Fruit fly (Drosophila melanogaster): Measurements from ENCODE around the gene CG18493.

Gene CG18493

DNA sequence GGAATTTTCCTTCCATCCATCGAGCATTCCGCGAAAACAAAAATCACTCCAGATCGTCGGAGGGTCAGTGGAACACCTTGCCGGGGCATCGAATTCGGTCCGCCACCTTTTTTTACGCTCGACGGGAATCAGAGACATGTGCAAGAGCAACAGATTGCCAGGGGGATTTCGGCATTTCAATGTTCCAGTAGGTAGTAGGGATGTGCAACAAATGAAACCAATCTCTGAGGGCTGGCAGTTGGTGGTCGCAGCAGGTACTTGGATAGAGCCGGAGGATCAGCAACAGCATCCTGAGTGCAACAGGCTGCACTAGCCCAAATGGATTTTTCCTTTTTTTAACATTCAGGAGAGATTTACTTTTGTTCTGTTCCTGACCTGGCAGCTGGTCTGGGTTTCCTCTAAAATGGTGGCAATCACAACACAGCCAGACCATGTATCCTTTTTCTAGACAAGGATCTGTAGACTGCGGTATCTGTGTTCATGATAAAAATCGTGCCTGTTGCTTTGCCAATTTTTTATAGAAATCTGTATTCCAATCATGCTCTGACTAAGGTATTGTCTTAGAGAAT is 39.6 kb upstream of the CG18493 start:
- TF ChIP-seq CG9705 (GFP tag; optimal IDR thresholded peaks at IDR 0.05), result no peak
- no peak for TF ChIP-seq dmrt93B (GFP tag; optimal IDR thresholded peaks at IDR 0.05)
- TF ChIP-seq Abd-B (GFP tag; optimal IDR thresholded peaks at IDR 0.05), result no peak
- no peak for TF ChIP-seq tai (GFP tag; optimal IDR thresholded peaks at IDR 0.05)

DNA sequence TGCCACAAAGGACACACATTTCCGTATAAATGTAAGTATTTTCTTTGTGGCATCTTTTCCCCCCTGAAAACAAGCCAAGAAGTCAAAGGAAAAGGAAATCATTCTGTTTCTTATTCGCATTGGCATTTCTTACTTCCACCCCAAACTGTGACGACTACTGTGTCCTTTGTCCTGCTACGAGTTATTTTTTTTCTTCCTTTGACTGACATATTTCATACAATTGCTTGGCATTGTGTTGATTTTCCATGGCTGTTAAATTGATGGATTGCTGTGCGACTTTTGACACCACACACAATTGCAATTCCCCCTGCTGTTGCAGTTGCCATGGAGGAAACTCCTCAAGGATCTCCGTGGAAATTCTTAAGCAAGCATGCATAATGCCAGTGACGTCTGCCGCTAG is 37.9 kb upstream of the CG18493 start:
- TF ChIP-seq ey (GFP tag; optimal IDR thresholded peaks at IDR 0.05), result no peak
- no peak for TF ChIP-seq Mio (GFP tag; optimal IDR thresholded peaks at IDR 0.05)
- no peak for TF ChIP-seq jim (GFP tag; optimal IDR thresholded peaks at IDR 0.05)
- TF ChIP-seq br (GFP tag; optimal IDR thresholded peaks at IDR 0.05), result no peak
- TF ChIP-seq Abd-B (GFP tag; optimal IDR thresholded peaks at IDR 0.05), result no peak

DNA sequence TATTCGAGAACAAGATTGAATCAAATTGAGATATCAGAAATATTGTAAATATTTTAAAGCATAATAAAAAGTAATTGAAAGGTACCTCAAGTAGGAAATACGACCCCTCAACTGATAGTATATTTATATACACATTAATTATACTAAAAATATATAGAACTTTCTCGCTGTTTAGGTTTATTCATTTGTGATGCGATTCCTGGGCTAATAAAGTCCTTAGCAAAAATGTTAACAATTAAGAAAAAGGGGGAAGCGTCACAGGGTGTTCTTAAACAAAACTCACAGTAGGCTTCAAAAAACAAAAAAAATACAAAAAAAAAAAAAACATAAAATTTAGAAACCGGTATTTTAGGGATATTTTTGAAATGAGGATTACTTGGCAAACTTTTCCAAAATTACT is 36.3 kb upstream of the CG18493 start, which contains the start of gene CG43203:
TSS of gene CG43203 (plus strand) at position 301 of the 400 bp plus-strand sequence.
- TF ChIP-seq dl (GFP tag; optimal IDR thresholded peaks at IDR 0.05; ENCODE audit: insufficient read depth in 1 of 2, partially characterized antibody in 2 of 2) (no peak), psq (GFP tag; optimal IDR thresholded peaks at IDR 0.05) (no peak), sv (GFP tag; optimal IDR thresholded peaks at IDR 0.05) (no peak), ey (GFP tag; optimal IDR thresholded peaks at IDR 0.05) (no peak), usp (GFP tag; optimal IDR thresholded peaks at IDR 0.05) (no peak), Vsx2 (GFP tag; optimal IDR thresholded peaks at IDR 0.05; ENCODE audit: partially characterized antibody) (no peak), Mio (GFP tag; optimal IDR thresholded peaks at IDR 0.05) (no peak), tai (GFP tag; optimal IDR thresholded peaks at IDR 0.05) (no peak), Abd-B (GFP tag; optimal IDR thresholded peaks at IDR 0.05) (no peak), Hr78 (GFP tag; optimal IDR thresholded peaks at IDR 0.05) (no peak), Dif (GFP tag; optimal IDR thresholded peaks at IDR 0.05; ENCODE audit: partially characterized antibody) (no peak), woc (GFP tag; optimal IDR thresholded peaks at IDR 0.05) (no peak), brk (GFP tag; optimal IDR thresholded peaks at IDR 0.05) (no peak), lola (GFP tag; optimal IDR thresholded peaks at IDR 0.05) (no peak), Hr83 (GFP tag; optimal IDR thresholded peaks at IDR 0.05; ENCODE audit: poor library complexity, severe bottlenecking) (no peak)

DNA sequence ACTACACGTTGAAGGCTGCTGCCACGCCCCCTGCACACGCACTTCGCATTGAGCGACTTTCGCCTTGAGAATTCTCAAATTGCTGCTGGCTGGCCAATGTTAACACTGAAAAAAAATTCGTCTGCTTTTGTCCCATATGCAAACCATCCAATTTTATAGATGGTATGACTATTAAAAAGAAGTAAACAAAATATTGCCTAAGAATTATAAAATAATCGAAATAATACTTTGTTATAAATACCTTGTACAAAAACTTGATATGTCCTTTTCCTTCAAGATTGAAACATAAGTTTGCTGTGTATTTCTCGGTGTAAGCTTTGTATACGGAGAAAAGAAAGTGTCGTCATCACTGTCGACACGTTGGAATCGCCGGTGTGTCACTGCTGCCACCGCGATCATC is 27.2 kb upstream of the CG18493 start:
- TF ChIP-seq N (GFP tag; optimal IDR thresholded peaks at IDR 0.05), result no peak
- TF ChIP-seq foxo (GFP tag; optimal IDR thresholded peaks at IDR 0.05), result peak in 1 of 2 experiments; percentile 29

DNA sequence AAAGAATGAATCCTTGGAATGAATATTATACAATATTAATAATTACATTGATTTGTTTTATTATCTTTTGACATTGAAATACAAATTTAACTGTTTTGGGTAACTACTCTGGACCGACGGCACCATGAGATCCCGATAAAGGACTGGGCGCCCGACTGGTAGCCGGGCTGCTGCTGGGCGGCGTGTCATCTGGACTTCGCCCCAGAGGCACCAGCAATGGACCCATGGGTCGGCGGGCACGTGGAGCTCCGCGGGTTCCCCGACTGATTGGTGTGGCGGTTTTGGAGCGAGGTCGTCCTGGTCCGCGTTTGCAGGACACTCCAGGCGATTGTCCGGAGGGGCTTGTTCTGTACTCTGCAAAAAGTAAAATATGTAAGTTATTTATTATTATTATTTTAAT is 21.0 kb upstream of the CG18493 start:
- no peak for TF ChIP-seq Sp1 (GFP tag; optimal IDR thresholded peaks at IDR 0.05)
- TF ChIP-seq psq (GFP tag; optimal IDR thresholded peaks at IDR 0.05), result no peak
- TF ChIP-seq CG9705 (GFP tag; optimal IDR thresholded peaks at IDR 0.05), result no peak
- no peak for TF ChIP-seq Jra (GFP tag; optimal IDR thresholded peaks at IDR 0.05)
- no peak for TF ChIP-seq Hr83 (GFP tag; optimal IDR thresholded peaks at IDR 0.05; ENCODE audit: poor library complexity, severe bottlenecking)
- no peak for TF ChIP-seq GATAd (GFP tag; optimal IDR thresholded peaks at IDR 0.05)
- TF ChIP-seq CG32264 (GFP tag; optimal IDR thresholded peaks at IDR 0.05), result no peak
- no peak for TF ChIP-seq N (GFP tag; optimal IDR thresholded peaks at IDR 0.05)
- TF ChIP-seq Hnf4 (GFP tag; optimal IDR thresholded peaks at IDR 0.05), result no peak
- no peak for TF ChIP-seq woc (GFP tag; optimal IDR thresholded peaks at IDR 0.05)
- TF ChIP-seq jim (GFP tag; optimal IDR thresholded peaks at IDR 0.05), result no peak
- no peak for TF ChIP-seq Myc (optimal IDR thresholded peaks at IDR 0.05)
- TF ChIP-seq Hr78 (GFP tag; optimal IDR thresholded peaks at IDR 0.05), result no peak
- TF ChIP-seq Mio (GFP tag; optimal IDR thresholded peaks at IDR 0.05), result no peak
- TF ChIP-seq brk (GFP tag; optimal IDR thresholded peaks at IDR 0.05), result no peak
- no peak for TF ChIP-seq dsf (GFP tag; optimal IDR thresholded peaks at IDR 0.05; ENCODE audit: borderline replicate concordance)
- TF ChIP-seq h (GFP tag; optimal IDR thresholded peaks at IDR 0.05), result no peak

DNA sequence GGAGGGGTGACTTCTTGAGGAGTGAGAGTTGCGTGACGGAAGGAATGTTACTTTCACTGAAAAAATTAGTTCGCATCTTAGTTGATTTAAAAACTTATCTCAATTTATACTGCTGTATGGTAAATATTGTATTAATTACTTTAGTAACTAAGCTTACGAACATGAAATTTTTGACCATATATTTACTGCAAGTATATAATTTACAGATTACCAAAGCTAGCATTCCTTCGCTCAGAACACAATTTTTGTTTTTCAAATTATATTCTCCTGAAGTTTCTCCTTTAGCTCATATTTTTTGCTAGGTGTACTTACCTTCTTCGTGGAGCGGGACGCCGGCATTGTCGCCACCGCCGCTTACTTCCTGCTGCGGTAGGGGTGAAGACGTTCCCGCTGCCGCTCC is 19.4 kb upstream of the CG18493 start:
- TF ChIP-seq CG9705 (GFP tag; optimal IDR thresholded peaks at IDR 0.05), result no peak
- TF ChIP-seq OdsH (GFP tag; optimal IDR thresholded peaks at IDR 0.05), result no peak
- TF ChIP-seq Rel (GFP tag; optimal IDR thresholded peaks at IDR 0.05), result no peak
- TF ChIP-seq Rel (tag; optimal IDR thresholded peaks at IDR 0.05), result no peak
- TF ChIP-seq CG32264 (GFP tag; optimal IDR thresholded peaks at IDR 0.05), result no peak

Data from whole organism, wandering third instar larva.